Fruit fly (Drosophila melanogaster) whole organism, wandering third instar larva: ENCODE measurements around the gene CG42374.
A peak's percentile ranks its signal among the peaks of the same experiment; 100 is the strongest.

Experiments
- CG32264 ChIP-seq: fragments of 200-800 bp; sonication (Bioruptor generic); optimal IDR thresholded peaks from 2 replicates; lab custom pipeline; 2016; ENCODE audit warnings: missing biosample characterization, missing genetic modification characterization
- CrebA ChIP-seq: fragments of 200-800 bp; sonication (Bioruptor generic); optimal IDR thresholded peaks from 2 replicates; lab custom pipeline; 2016; ENCODE audit warnings: missing biosample characterization, mild to moderate bottlenecking, missing genetic modification characterization, borderline replicate concordance
- Dfd ChIP-seq: fragments of >200 bp; optimal IDR thresholded peaks from 2 replicates; lab custom pipeline; 2017; ENCODE audit warnings: missing biosample characterization, missing genetic modification characterization
- HLH106 ChIP-seq: fragments of 200-800 bp; optimal IDR thresholded peaks from 3 replicates; lab custom pipeline; 2019; ENCODE audit warnings: missing biosample characterization, mild to moderate bottlenecking, missing genetic modification characterization, moderate library complexity
- Hnf4 ChIP-seq: fragments of 200-800 bp; sonication (Bioruptor generic); optimal IDR thresholded peaks from 2 replicates; lab custom pipeline; 2016; ENCODE audit warnings: missing biosample characterization, mild to moderate bottlenecking, missing genetic modification characterization
- Hr78 ChIP-seq: fragments of >200 bp; optimal IDR thresholded peaks from 2 replicates; lab custom pipeline; 2017; ENCODE audit warnings: missing biosample characterization, missing genetic modification characterization
- Hr83 ChIP-seq: fragments of 200-300 bp; sonication (Bioruptor generic); optimal IDR thresholded peaks from 2 replicates; lab custom pipeline; 2016; ENCODE audit warnings: missing biosample characterization, mild to moderate bottlenecking, missing genetic modification characterization, moderate library complexity; ENCODE audit not compliant: poor library complexity, severe bottlenecking
- Jra ChIP-seq: sonication (Bioruptor generic); optimal IDR thresholded peaks from 2 replicates; lab custom pipeline; 2016; ENCODE audit warnings: missing biosample characterization, missing genetic modification characterization
- Mio ChIP-seq: sonication (Bioruptor generic); optimal IDR thresholded peaks from 2 replicates; lab custom pipeline; 2016; ENCODE audit warnings: missing biosample characterization, missing genetic modification characterization
- Myc ChIP-seq: fragments of >200 bp; optimal IDR thresholded peaks from 2 replicates; lab custom pipeline; 2017
- OdsH ChIP-seq: fragments of 200-800 bp; sonication (Bioruptor generic); optimal IDR thresholded peaks from 2 replicates; lab custom pipeline; 2016; ENCODE audit warnings: missing biosample characterization, mild to moderate bottlenecking, missing genetic modification characterization
- Rel ChIP-seq, 2 experiments: fragments of 200-800 bp; sonication (Bioruptor generic) in 1 of 2; optimal IDR thresholded peaks; 2 replicates in 1 of 2; 3 replicates in 1 of 2; lab custom pipeline; 2016 to 2019; ENCODE audit warnings: mild to moderate bottlenecking in 2 of 2, missing biosample characterization in 2 of 2, missing genetic modification characterization in 2 of 2, moderate library complexity in 1 of 2
- Sp1 ChIP-seq: fragments of 200-800 bp; sonication (Bioruptor generic); optimal IDR thresholded peaks from 3 replicates; lab custom pipeline; 2019; ENCODE audit warnings: missing biosample characterization, mild to moderate bottlenecking, missing genetic modification characterization, moderate library complexity
- dl ChIP-seq, 2 experiments: fragments of 175-275, 200-275 bp in 1 of 2; fragments of 200-275 bp in 1 of 2; sonication (Bioruptor generic); optimal IDR thresholded peaks; lab custom pipeline; 2018; ENCODE audit warnings: mild to moderate bottlenecking in 2 of 2, missing biosample characterization in 2 of 2, missing genetic modification characterization in 2 of 2, moderate library complexity in 2 of 2; ENCODE audit not compliant: partially characterized antibody in 2 of 2, insufficient read depth in 1 of 2
- dmrt93B ChIP-seq: fragments of 200-800 bp; sonication (Bioruptor generic); optimal IDR thresholded peaks from 2 replicates; lab custom pipeline; 2018; ENCODE audit warnings: missing biosample characterization, mild to moderate bottlenecking, missing genetic modification characterization
- dsf ChIP-seq: sonication (Bioruptor generic); optimal IDR thresholded peaks from 2 replicates; lab custom pipeline; 2016; ENCODE audit warnings: missing biosample characterization, missing genetic modification characterization, borderline replicate concordance
- ey ChIP-seq: fragments of 200-800 bp; sonication (Bioruptor generic); optimal IDR thresholded peaks from 2 replicates; lab custom pipeline; 2016; ENCODE audit warnings: missing biosample characterization, missing genetic modification characterization
- foxo ChIP-seq, 2 experiments: fragments of 200-800 bp; sonication (Bioruptor generic); optimal IDR thresholded peaks; 2 replicates in 1 of 2; 3 replicates in 1 of 2; lab custom pipeline; 2016 to 2017; ENCODE audit warnings: missing biosample characterization in 2 of 2, missing genetic modification characterization in 2 of 2
- fru ChIP-seq: fragments of 200-800 bp; sonication (Bioruptor generic); optimal IDR thresholded peaks from 3 replicates; lab custom pipeline; 2016; ENCODE audit warnings: missing biosample characterization, mild to moderate bottlenecking, missing genetic modification characterization
- h ChIP-seq: fragments of 200-800 bp; sonication (Bioruptor generic); optimal IDR thresholded peaks from 3 replicates; lab custom pipeline; 2016; ENCODE audit warnings: missing biosample characterization, mild to moderate bottlenecking, missing genetic modification characterization
- lola ChIP-seq: fragments of >200 bp; optimal IDR thresholded peaks from 2 replicates; lab custom pipeline; 2017; ENCODE audit warnings: missing biosample characterization, missing genetic modification characterization
- pan ChIP-seq: fragments of >200 bp; optimal IDR thresholded peaks from 2 replicates; lab custom pipeline; 2017
- psq ChIP-seq: fragments of 200-800 bp; sonication (Bioruptor generic); optimal IDR thresholded peaks from 3 replicates; lab custom pipeline; 2017; ENCODE audit warnings: missing biosample characterization, mild to moderate bottlenecking, missing genetic modification characterization, moderate library complexity
- rgr ChIP-seq: fragments of 200-800 bp; sonication (Bioruptor generic); optimal IDR thresholded peaks from 3 replicates; lab custom pipeline; 2016; ENCODE audit warnings: missing biosample characterization, mild to moderate bottlenecking, missing genetic modification characterization
- sv ChIP-seq: fragments of 200-800 bp; sonication (Bioruptor generic); optimal IDR thresholded peaks from 3 replicates; lab custom pipeline; 2016; ENCODE audit warnings: missing biosample characterization, missing genetic modification characterization
- tai ChIP-seq: sonication (Bioruptor generic); optimal IDR thresholded peaks from 2 replicates; lab custom pipeline; 2016; ENCODE audit warnings: missing biosample characterization, missing genetic modification characterization
- usp ChIP-seq: fragments of >200 bp; optimal IDR thresholded peaks from 2 replicates; lab custom pipeline; 2017; ENCODE audit warnings: missing biosample characterization, missing genetic modification characterization
- woc ChIP-seq: sonication (Bioruptor generic); optimal IDR thresholded peaks from 2 replicates; lab custom pipeline; 2016; ENCODE audit warnings: missing biosample characterization, mild to moderate bottlenecking, missing genetic modification characterization

Gene CG42374

DNA sequence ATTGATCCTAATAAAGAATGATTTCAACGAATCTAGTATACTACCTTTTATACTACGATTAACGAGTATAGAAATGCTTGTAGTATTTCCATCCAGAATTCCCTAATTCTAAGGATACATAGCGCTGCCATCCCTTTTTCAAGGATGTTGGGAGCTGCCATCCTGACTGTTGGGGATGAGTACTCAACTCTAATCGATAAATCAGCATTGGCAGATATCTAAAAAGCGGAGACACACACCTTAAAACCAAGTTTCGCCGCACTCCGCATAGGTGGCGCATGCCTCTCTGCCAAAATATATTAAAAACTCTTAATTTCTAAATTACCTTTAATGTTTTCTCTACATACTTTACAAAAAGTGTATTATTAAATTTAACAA lies 30.7 kb downstream of the CG42374 start, which contains the start of gene fal:
TSS of gene fal (plus strand) at position 330 of the 378 bp plus-strand sequence.
- TF ChIP-seq HLH106, result peak; percentile 23
- no peak for TF ChIP-seq dmrt93B (GFP tag; lab: Kevin White, UChicago)
- no peak for TF ChIP-seq CrebA (GFP tag; lab: Kevin White, UChicago)
- no peak for TF ChIP-seq OdsH (GFP tag; lab: Kevin White, UChicago)
- no peak for TF ChIP-seq Hr83 (GFP tag; lab: Kevin White, UChicago)
- no peak for TF ChIP-seq fru (GFP tag; lab: Kevin White, UChicago)
- peak; percentile 47 for TF ChIP-seq sv (GFP tag; lab: Kevin White, UChicago)
- peak; percentile 71 for TF ChIP-seq Myc (lab: Kevin White, UChicago)
- TF ChIP-seq Jra (GFP tag; lab: Kevin White, UChicago), result no peak
- peak; percentile 10 for TF ChIP-seq Hnf4 (GFP tag; lab: Kevin White, UChicago)
- TF ChIP-seq Dfd (GFP tag; lab: Kevin White, UChicago), result no peak

- no peak for TF ChIP-seq CrebA (GFP tag; lab: Kevin White, UChicago)
- TF ChIP-seq pan (lab: Kevin White, UChicago), result no peak
- TF ChIP-seq OdsH (GFP tag; lab: Kevin White, UChicago), result no peak
- TF ChIP-seq tai (GFP tag; lab: Kevin White, UChicago), result peak; percentile 61
- TF ChIP-seq dl (GFP tag; optimal IDR thresholded peaks at IDR 0.05; lab: Kevin White, UChicago; ENCODE audit: insufficient read depth in 1 of 2, partially characterized antibody in 2 of 2), result no peak
- no peak for TF ChIP-seq ey (GFP tag; lab: Kevin White, UChicago)
- TF ChIP-seq Sp1 (GFP tag; lab: Kevin White, UChicago), result peak; percentile 24
- TF ChIP-seq Hr78 (GFP tag; lab: Kevin White, UChicago), result no peak
- TF ChIP-seq usp, result no peak
- no peak for TF ChIP-seq fru (GFP tag; lab: Kevin White, UChicago)
- TF ChIP-seq lola (GFP tag; lab: Kevin White, UChicago), result no peak
- no peak for TF ChIP-seq dsf
- TF ChIP-seq Mio, result no peak
- TF ChIP-seq Jra (GFP tag; lab: Kevin White, UChicago), result peak; percentile 44
- TF ChIP-seq foxo (GFP tag; optimal IDR thresholded peaks at IDR 0.05; lab: Kevin White, UChicago), result peak in 1 of 2 experiments; percentile 27
- TF ChIP-seq Dfd (GFP tag; lab: Kevin White, UChicago), result no peak
- TF ChIP-seq CG32264 (GFP tag; lab: Kevin White, UChicago), result no peak
- no peak for TF ChIP-seq Myc (lab: Kevin White, UChicago)
- TF ChIP-seq Rel (GFP tag; optimal IDR thresholded peaks at IDR 0.05; lab: Kevin White, UChicago), result no peak
- peak; percentile 73 for TF ChIP-seq Rel (tag; optimal IDR thresholded peaks at IDR 0.05; lab: Kevin White, UChicago)
- no peak for TF ChIP-seq rgr (GFP tag; lab: Kevin White, UChicago)
- TF ChIP-seq h, result peak; percentile 41
- TF ChIP-seq psq (GFP tag; lab: Kevin White, UChicago), result no peak
- no peak for TF ChIP-seq woc (GFP tag; lab: Kevin White, UChicago)
Measured at dm6 chr3L:19294613-19295299, 31.2 kb downstream of the CG42374 start.

- TF ChIP-seq Rel (GFP tag; optimal IDR thresholded peaks at IDR 0.05; lab: Kevin White, UChicago) (no peak), Rel (tag; optimal IDR thresholded peaks at IDR 0.05; lab: Kevin White, UChicago) (no peak), foxo (GFP tag; optimal IDR thresholded peaks at IDR 0.05; lab: Kevin White, UChicago) (peak in 1 of 2 experiments; percentile 6), tai (GFP tag; lab: Kevin White, UChicago) (no peak), fru (GFP tag; lab: Kevin White, UChicago) (peak; percentile 3), h (peak; percentile 16)
Measured at dm6 chr3L:19314877-19315276, 51.3 kb downstream of the CG42374 start.
